Worm (Caenorhabditis elegans) whole organism, L2 larva: ENCODE results near the gene K11C4.2.

ENCODE experiments used
- elt-3 ChIP-seq: sonication (generic microtip); optimal IDR thresholded peaks from 2 replicates; lab custom pipeline; 2017; ENCODE audit warnings: missing biosample characterization, missing genetic modification characterization
- lin-39 ChIP-seq: fragments of 150-350 bp; optimal IDR thresholded peaks from 2 replicates; lab custom pipeline; 2014; ENCODE audit warnings: missing biosample characterization, missing genetic modification reagents, missing genetic modification characterization
- mab-5 ChIP-seq: fragments of 150-350 bp; optimal IDR thresholded peaks from 2 replicates; lab custom pipeline; 2014; ENCODE audit warnings: missing biosample characterization, missing genetic modification characterization
- nhr-12 ChIP-seq: fragments of 150-350 bp; optimal IDR thresholded peaks from 2 replicates; lab custom pipeline; 2014; ENCODE audit warnings: missing biosample characterization, missing genetic modification characterization
- nhr-237 ChIP-seq: fragments of 150-350 bp; optimal IDR thresholded peaks from 2 replicates; lab custom pipeline; 2014; ENCODE audit warnings: missing biosample characterization, missing genetic modification characterization
- snpc-4 ChIP-seq: fragments of 150-350 bp; optimal IDR thresholded peaks from 2 replicates; lab custom pipeline; 2014; ENCODE audit warnings: missing biosample characterization, missing genetic modification characterization
- unc-62 ChIP-seq: fragments of 150-350 bp; optimal IDR thresholded peaks from 2 replicates; lab custom pipeline; 2014; ENCODE audit warnings: missing biosample characterization, missing genetic modification reagents, missing genetic modification characterization
- ztf-11 ChIP-seq: sonication (generic microtip); optimal IDR thresholded peaks from 2 replicates; lab custom pipeline; 2017; ENCODE audit warnings: missing biosample characterization, missing genetic modification characterization

- TF ChIP-seq unc-62 (GFP tag; lab: Kevin White, UChicago) (no peak), elt-3 (no peak), nhr-12 (tag; lab: Kevin White, UChicago) (no peak), lin-39 (tag; lab: Kevin White, UChicago) (no peak), snpc-4 (tag; lab: Kevin White, UChicago) (no peak), ztf-11 (no peak), nhr-237 (tag; lab: Kevin White, UChicago) (no peak), mab-5 (tag; lab: Kevin White, UChicago) (no peak)
These were observed 24.9 kb upstream of the K11C4.2 start, which contains the start of gene frpr-18 for ce11 chrV:6870004-6870403.
